Fruit fly (Drosophila melanogaster): Measurements from ENCODE around the gene CG31688.

DNA sequence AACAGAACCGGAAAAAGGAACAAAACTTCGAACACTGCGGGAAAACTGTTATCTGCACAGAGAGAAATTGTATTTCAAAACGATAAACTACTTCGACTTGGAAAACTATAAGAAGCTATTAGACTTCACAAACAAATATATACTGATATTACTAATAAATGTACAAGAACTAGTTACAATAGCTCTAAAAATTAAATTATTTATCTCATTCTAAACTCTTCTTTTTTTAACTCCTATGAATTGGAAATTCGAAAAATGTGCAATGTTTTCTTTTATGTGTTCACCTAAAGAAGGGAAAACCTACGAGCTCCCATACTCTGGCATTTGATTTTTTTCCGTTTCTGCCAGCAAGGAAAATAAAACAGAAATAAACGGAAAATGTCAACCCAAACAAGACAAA, 24.6 kb upstream of the CG31688 start:
- no peak for TF ChIP-seq ab (GFP tag; optimal IDR thresholded peaks at IDR 0.05)
- TF ChIP-seq CG17359 (tag; optimal IDR thresholded peaks at IDR 0.05), result no peak
